Worm (Caenorhabditis elegans): ENCODE results near the gene T20B3.1.

ce11 chrV:16869740-16870139 is 54.4 kb downstream of the T20B3.1 start, which contains the start of gene clec-33:
- no peak for TF ChIP-seq dpff-1 (tag; optimal IDR thresholded peaks at IDR 0.05)
- TF ChIP-seq ZK185.1 (tag; optimal IDR thresholded peaks at IDR 0.05; ENCODE audit: poor library complexity, severe bottlenecking) = no peak
- TF ChIP-seq athp-1 (tag; optimal IDR thresholded peaks at IDR 0.05) = no peak
- TF ChIP-seq lsl-1 (GFP tag; optimal IDR thresholded peaks at IDR 0.05) = no peak
- TF ChIP-seq lin-26 (GFP tag; IDR thresholded peaks at IDR 0.05) = no peak
- TF ChIP-seq unc-130 (GFP tag; optimal IDR thresholded peaks at IDR 0.05) = no peak
- no peak for TF ChIP-seq aptf-3 (GFP tag; IDR thresholded peaks at IDR 0.05)
- no peak for TF ChIP-seq him-1 (tag; optimal IDR thresholded peaks at IDR 0.05)

Measured in whole organism, young adult.